Worm (Caenorhabditis elegans) whole organism, L3 larva: Measurements from ENCODE around the gene srw-83.

Experiments
- ZK546.5 ChIP-seq: sonication (generic microtip); optimal IDR thresholded peaks from 2 replicates; lab custom pipeline; 2017; ENCODE audit warnings: missing biosample characterization, missing genetic modification characterization
- ama-1 ChIP-seq: fragments of 150-350 bp; optimal IDR thresholded peaks from 2 replicates; lab custom pipeline; 2018
- egl-5 ChIP-seq: fragments of 150-350 bp; optimal IDR thresholded peaks from 2 replicates; lab custom pipeline; 2017; ENCODE audit warnings: missing biosample characterization, missing genetic modification reagents, missing genetic modification characterization, inconsistent platforms
- elt-1 ChIP-seq: fragments of 150-350 bp; optimal IDR thresholded peaks from 2 replicates; lab custom pipeline; 2014; ENCODE audit warnings: missing biosample characterization, missing genetic modification characterization
- elt-2 ChIP-seq: sonication (generic microtip); optimal IDR thresholded peaks from 2 replicates; lab custom pipeline; 2016; ENCODE audit warnings: missing genetic modification reagents, mild to moderate bottlenecking, missing genetic modification characterization, missing compliant biosample characterization
- elt-3 ChIP-seq, 3 experiments: fragments of 150-350 bp in 1 of 3; sonication (generic microtip) in 2 of 3; optimal IDR thresholded peaks; 2 replicates in 2 of 3; 4 replicates in 1 of 3; lab custom pipeline; 2014 to 2017; ENCODE audit warnings: missing biosample characterization in 3 of 3, missing genetic modification characterization in 3 of 3
- fkh-2 ChIP-seq: fragments of 150-350 bp; optimal IDR thresholded peaks from 2 replicates; lab custom pipeline; 2014; ENCODE audit warnings: missing biosample characterization, missing genetic modification reagents, missing genetic modification characterization
- lin-15B ChIP-seq: fragments of 150-350 bp; optimal IDR thresholded peaks from 2 replicates; lab custom pipeline; 2014; ENCODE audit warnings: missing biosample characterization, missing genetic modification characterization
- mdl-1 ChIP-seq: fragments of 150-350 bp; optimal IDR thresholded peaks from 2 replicates; lab custom pipeline; 2014; ENCODE audit warnings: missing biosample characterization, missing genetic modification characterization
- nhr-25 ChIP-seq: sonication (generic microtip); optimal IDR thresholded peaks from 2 replicates; lab custom pipeline; 2017; ENCODE audit warnings: missing biosample characterization, missing genetic modification characterization
- nhr-77 ChIP-seq: fragments of 150-350 bp; optimal IDR thresholded peaks from 2 replicates; lab custom pipeline; 2014; ENCODE audit warnings: missing biosample characterization, missing genetic modification characterization
- unc-62 ChIP-seq: fragments of 150-350 bp; sonication (generic microtip); optimal IDR thresholded peaks from 4 replicates; lab custom pipeline; 2014; ENCODE audit warnings: missing biosample characterization, missing genetic modification reagents, missing genetic modification characterization

DNA sequence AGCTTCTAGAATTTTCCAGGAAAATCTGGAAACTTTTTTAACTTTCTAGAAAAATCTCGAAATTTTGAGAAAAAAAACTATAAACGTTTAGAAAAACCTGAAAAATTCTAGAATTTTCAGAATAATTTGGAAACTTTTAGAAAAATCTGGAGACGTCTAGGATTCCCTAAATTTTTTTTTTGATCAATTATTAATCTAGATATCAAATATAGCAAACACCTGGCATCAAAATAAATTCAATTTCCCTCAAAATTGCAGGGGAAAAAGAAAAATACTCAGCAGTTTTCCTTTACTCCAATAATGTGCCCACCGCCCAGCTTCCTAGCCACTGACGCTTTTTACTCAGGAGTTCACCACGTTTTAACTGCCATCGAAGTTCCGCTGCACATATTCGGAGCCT lies 47.8 kb downstream of the srw-83 start, which contains the start of gene srh-181:
- no peak for TF ChIP-seq ama-1
- no peak for TF ChIP-seq elt-1 (tag; lab: Kevin White, UChicago)
- TF ChIP-seq elt-3 (tag; optimal IDR thresholded peaks at IDR 0.05; lab: Kevin White, UChicago) = no peak
- no peak for TF ChIP-seq egl-5 (tag; lab: Kevin White, UChicago)
- no peak for TF ChIP-seq fkh-2 (tag; lab: Kevin White, UChicago)
- no peak for TF ChIP-seq unc-62
- no peak for TF ChIP-seq nhr-25
- no peak for TF ChIP-seq ZK546.5 (tag; lab: Kevin White, UChicago)
- TF ChIP-seq elt-2 (tag; lab: Kevin White, UChicago) = no peak
- TF ChIP-seq mdl-1 (tag; lab: Kevin White, UChicago) = no peak
- no peak for TF ChIP-seq lin-15B
- no peak for TF ChIP-seq nhr-77
